Worm (Caenorhabditis elegans) whole organism, L3 larva: ENCODE results near the gene thoc-2.

Experiments used
- elt-1 ChIP-seq: fragments of 150-350 bp; optimal IDR thresholded peaks from 2 replicates; lab custom pipeline; 2014; ENCODE audit warnings: missing biosample characterization, missing genetic modification characterization
- elt-2 ChIP-seq: sonication (generic microtip); optimal IDR thresholded peaks from 2 replicates; lab custom pipeline; 2016; ENCODE audit warnings: missing genetic modification reagents, mild to moderate bottlenecking, missing genetic modification characterization, missing compliant biosample characterization
- eor-1 ChIP-seq, 2 experiments: fragments of 150-350 bp; optimal IDR thresholded peaks; 2 replicates each; lab custom pipeline; 2014 to 2018; ENCODE audit warnings: missing biosample characterization in 2 of 2, missing genetic modification characterization in 2 of 2
- hmg-11 ChIP-seq: sonication (generic microtip); optimal IDR thresholded peaks from 2 replicates; lab custom pipeline; 2016; ENCODE audit warnings: missing genetic modification characterization, missing compliant biosample characterization
- jun-1 ChIP-seq: fragments of 150-350 bp; optimal IDR thresholded peaks from 2 replicates; lab custom pipeline; 2014; ENCODE audit warnings: missing biosample characterization, missing genetic modification reagents, missing genetic modification characterization
- lin-39 ChIP-seq: fragments of 150-350 bp; optimal IDR thresholded peaks from 2 replicates; lab custom pipeline; 2018; ENCODE audit warnings: missing biosample characterization, missing genetic modification reagents, missing genetic modification characterization
- lsy-12 ChIP-seq: sonication (generic microtip); optimal IDR thresholded peaks from 2 replicates; lab custom pipeline; 2016; ENCODE audit warnings: mild to moderate bottlenecking, missing genetic modification characterization, missing compliant biosample characterization
- pqm-1 ChIP-seq: fragments of 150-350 bp; optimal IDR thresholded peaks from 2 replicates; lab custom pipeline; 2017; ENCODE audit warnings: missing biosample characterization, missing genetic modification characterization, inconsistent platforms

thoc-2 gene

DNA sequence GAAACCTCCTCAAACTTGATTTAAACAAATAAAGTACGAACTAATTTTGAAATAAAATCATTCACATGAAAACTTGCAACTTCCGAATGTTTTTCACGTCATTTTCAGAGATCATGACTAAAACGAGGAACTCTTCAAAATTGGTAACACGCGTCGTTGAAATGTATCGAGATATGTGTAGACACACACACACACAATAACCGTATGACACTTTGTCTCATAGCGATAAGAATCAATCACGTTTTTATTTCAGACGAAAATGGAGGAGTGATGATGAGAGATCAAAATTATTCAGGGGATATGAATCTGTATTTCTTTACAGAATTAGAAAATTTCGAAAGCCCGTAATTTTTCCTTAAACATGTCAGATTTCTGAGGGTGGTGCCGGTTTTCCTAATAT is 54.9 kb downstream of the thoc-2 start:
- peak; percentile 85 for TF ChIP-seq pqm-1 (tag; lab: Kevin White, UChicago)
- no peak for TF ChIP-seq eor-1 (tag; optimal IDR thresholded peaks at IDR 0.05; lab: Kevin White, UChicago)
- TF ChIP-seq elt-1 (tag; lab: Kevin White, UChicago): peak; percentile 14
- TF ChIP-seq elt-2 (tag; lab: Kevin White, UChicago): peak; percentile 34
- peak; percentile 2 for TF ChIP-seq lsy-12
- TF ChIP-seq lin-39 (tag; lab: Kevin White, UChicago): no peak
- no peak for TF ChIP-seq hmg-11 (tag; lab: Kevin White, UChicago)
- peak; percentile 10 for TF ChIP-seq jun-1 (tag; lab: Kevin White, UChicago)
